Fruit fly (Drosophila melanogaster) whole organism, embryonic: ENCODE measurements around the gene dgt1.
A peak's percentile ranks its signal among the peaks of the same experiment; 100 is the strongest.

Source experiments
- Antp ChIP-seq: fragments of 200-800 bp; sonication (Bioruptor generic); optimal IDR thresholded peaks from 3 replicates; lab custom pipeline; 2016; ENCODE audit warnings: missing biosample characterization, missing genetic modification characterization
- Atf6 ChIP-seq: fragments of 200-800 bp; sonication (Bioruptor generic); IDR thresholded peaks from 2 replicates; pipeline ENCODE4 v1.3.6; 2022; ENCODE audit warnings: missing biosample characterization, missing genetic modification characterization
- Blimp-1 ChIP-seq: fragments of 200-800 bp; sonication (Bioruptor generic); optimal IDR thresholded peaks from 3 replicates; lab custom pipeline; 2018; ENCODE audit warnings: missing biosample characterization, missing genetic modification characterization, mild to moderate bottlenecking, moderate library complexity, missing genetic modification reagents
- BtbVII ChIP-seq: fragments of 200-800 bp; sonication (Bioruptor generic); optimal IDR thresholded peaks from 3 replicates; lab custom pipeline; 2017; ENCODE audit warnings: missing biosample characterization, mild to moderate bottlenecking, missing genetic modification characterization
- Bteb2 ChIP-seq: fragments of 200-800 bp; sonication (Bioruptor generic); optimal IDR thresholded peaks from 2 replicates; lab custom pipeline; 2016; ENCODE audit warnings: missing biosample characterization, missing genetic modification characterization
- CG10147 ChIP-seq: fragments of 200-800 bp; sonication (Bioruptor generic); optimal IDR thresholded peaks from 2 replicates; lab custom pipeline; 2019; ENCODE audit warnings: missing biosample characterization, mild to moderate bottlenecking, missing genetic modification characterization, moderate library complexity
- CG10979 ChIP-seq: fragments of 200-800 bp; sonication (Bioruptor generic); optimal IDR thresholded peaks from 2 replicates; lab custom pipeline; 2018; ENCODE audit warnings: missing biosample characterization, mild to moderate bottlenecking, missing genetic modification characterization, moderate library complexity
- CG11085 ChIP-seq: fragments of 200-800 bp; sonication (Bioruptor generic); IDR thresholded peaks from 2 replicates; pipeline ENCODE4 v1.3.6; 2022; ENCODE audit warnings: missing biosample characterization, missing genetic modification characterization
- CG11696 ChIP-seq: fragments of 200-800 bp; sonication (Bioruptor generic); IDR thresholded peaks from 2 replicates; pipeline ENCODE4 v1.3.6; 2022; ENCODE audit warnings: missing biosample characterization, missing genetic modification characterization
- CG1233 ChIP-seq: fragments of 200-800 bp; sonication (Bioruptor generic); optimal IDR thresholded peaks from 4 replicates; lab custom pipeline; 2018; ENCODE audit warnings: missing biosample characterization, mild to moderate bottlenecking, missing genetic modification characterization
- CG13287 ChIP-seq: fragments of 200-800 bp; sonication (Bioruptor generic); IDR thresholded peaks from 2 replicates; pipeline ENCODE4 v1.3.6; 2022; ENCODE audit warnings: missing biosample characterization, missing genetic modification characterization; ENCODE audit not compliant: partially characterized antibody
- CG13424 ChIP-seq: fragments of 200-800 bp; sonication (Bioruptor generic); optimal IDR thresholded peaks from 2 replicates; lab custom pipeline; 2019; ENCODE audit warnings: missing biosample characterization, mild to moderate bottlenecking, missing genetic modification characterization, moderate library complexity
- CG15696 ChIP-seq: fragments of 200-800 bp; sonication (Bioruptor generic); optimal IDR thresholded peaks from 2 replicates; lab custom pipeline; 2019; ENCODE audit warnings: missing biosample characterization, mild to moderate bottlenecking, missing genetic modification characterization, moderate library complexity
- CG1603 ChIP-seq: fragments of 200-800 bp; sonication (Bioruptor generic); optimal IDR thresholded peaks from 2 replicates; lab custom pipeline; 2019; ENCODE audit warnings: missing biosample characterization, mild to moderate bottlenecking, missing genetic modification characterization, moderate library complexity
- CG17359 ChIP-seq: fragments of 200-800 bp; sonication (Bioruptor generic); optimal IDR thresholded peaks from 3 replicates; lab custom pipeline; 2018; ENCODE audit warnings: missing biosample characterization, mild to moderate bottlenecking, missing genetic modification characterization, moderate library complexity
- CG17385 ChIP-seq: fragments of 200-800 bp; sonication (Bioruptor generic); optimal IDR thresholded peaks from 3 replicates; lab custom pipeline; 2018; ENCODE audit warnings: missing biosample characterization, mild to moderate bottlenecking, missing genetic modification characterization
- CG33213 ChIP-seq: fragments of 200-800 bp; sonication (Bioruptor generic); optimal IDR thresholded peaks from 3 replicates; lab custom pipeline; 2016; ENCODE audit warnings: missing biosample characterization, missing genetic modification characterization
- CG34376 ChIP-seq: fragments of 200-800 bp; sonication (Bioruptor generic); optimal IDR thresholded peaks from 2 replicates; lab custom pipeline; 2018; ENCODE audit warnings: missing biosample characterization, mild to moderate bottlenecking, missing genetic modification characterization
- CG34422 ChIP-seq: fragments of 200-800 bp; sonication (Bioruptor generic); IDR thresholded peaks from 3 replicates; pipeline ENCODE4 v1.3.6; 2022; ENCODE audit warnings: missing biosample characterization, missing genetic modification characterization
- CG3995 ChIP-seq: fragments of 200-800 bp; sonication (Bioruptor generic); optimal IDR thresholded peaks from 3 replicates; lab custom pipeline; 2016; ENCODE audit warnings: missing biosample characterization, missing genetic modification characterization
- CG7745 ChIP-seq: fragments of 200-800 bp; sonication (Bioruptor generic); optimal IDR thresholded peaks from 2 replicates; lab custom pipeline; 2018; ENCODE audit warnings: missing biosample characterization, mild to moderate bottlenecking, missing genetic modification characterization, moderate library complexity
- CG8478 ChIP-seq: fragments of >200 bp; optimal IDR thresholded peaks from 2 replicates; lab custom pipeline; 2018
- CG9932 ChIP-seq: fragments of 200-800 bp; sonication (Bioruptor generic); IDR thresholded peaks from 2 replicates; pipeline ENCODE4 v1.3.6; 2022; ENCODE audit warnings: missing biosample characterization, missing genetic modification characterization
- Dfd ChIP-seq, 2 experiments: fragments of >200 bp; optimal IDR thresholded peaks; 2 replicates each; lab custom pipeline; 2017; ENCODE audit warnings: missing biosample characterization in 2 of 2, missing genetic modification characterization in 2 of 2
- Hand ChIP-seq: fragments of 200-800 bp; sonication (Bioruptor generic); optimal IDR thresholded peaks from 2 replicates; lab custom pipeline; 2017; ENCODE audit warnings: mild to moderate bottlenecking, missing biosample characterization, missing genetic modification reagents, missing genetic modification characterization
- Hmr ChIP-seq: fragments of 200-800 bp; sonication (Bioruptor generic); optimal IDR thresholded peaks from 3 replicates; lab custom pipeline; 2017; ENCODE audit warnings: mild to moderate bottlenecking, missing biosample characterization, missing genetic modification reagents, missing genetic modification characterization
- NC2β ChIP-seq: fragments of 200-800 bp; sonication (Bioruptor generic); optimal IDR thresholded peaks from 2 replicates; lab custom pipeline; 2016; ENCODE audit warnings: missing biosample characterization, missing genetic modification characterization
- Oli ChIP-seq: fragments of 200-800 bp; sonication (Bioruptor generic); optimal IDR thresholded peaks from 2 replicates; lab custom pipeline; 2018; ENCODE audit warnings: missing biosample characterization, mild to moderate bottlenecking, missing genetic modification characterization, moderate library complexity
- Rfx ChIP-seq: fragments of 200-800 bp; sonication (Bioruptor generic); IDR thresholded peaks from 2 replicates; pipeline ENCODE4 v1.3.6; 2022; ENCODE audit warnings: missing biosample characterization, missing genetic modification characterization
- Six4 ChIP-seq: fragments of 200-800 bp; sonication (Bioruptor generic); optimal IDR thresholded peaks from 2 replicates; lab custom pipeline; 2016; ENCODE audit warnings: missing biosample characterization, missing genetic modification characterization
- bigmax ChIP-seq: fragments of 200-800 bp; sonication (Bioruptor generic); optimal IDR thresholded peaks from 2 replicates; lab custom pipeline; 2018; ENCODE audit warnings: missing biosample characterization, mild to moderate bottlenecking, missing genetic modification characterization
- croc ChIP-seq: fragments of 200-800 bp; sonication (Bioruptor generic); conservative IDR thresholded peaks from 3 replicates; pipeline ENCODE4 v1.3.6; 2022; ENCODE audit warnings: missing biosample characterization, missing genetic modification characterization
- crp ChIP-seq, 2 experiments: fragments of 200-800 bp; sonication (Bioruptor generic); optimal IDR thresholded peaks; 2 replicates in 1 of 2; 3 replicates in 1 of 2; lab custom pipeline; 2017; ENCODE audit warnings: missing biosample characterization in 2 of 2, missing genetic modification characterization in 2 of 2, mild to moderate bottlenecking in 1 of 2, moderate library complexity in 1 of 2
- da ChIP-seq: fragments of 200-800 bp; sonication (Bioruptor generic); optimal IDR thresholded peaks from 2 replicates; lab custom pipeline; 2016; ENCODE audit warnings: missing biosample characterization, missing genetic modification characterization
- exex ChIP-seq: fragments of 200-800 bp; sonication (Bioruptor generic); optimal IDR thresholded peaks from 4 replicates; lab custom pipeline; 2018; ENCODE audit warnings: missing biosample characterization, mild to moderate bottlenecking, missing genetic modification characterization, moderate library complexity
- fu2 ChIP-seq: fragments of 200-800 bp; sonication (Bioruptor generic); optimal IDR thresholded peaks from 2 replicates; lab custom pipeline; 2016; ENCODE audit warnings: missing biosample characterization, missing genetic modification characterization
- grau ChIP-seq: fragments of 200-800 bp; optimal IDR thresholded peaks from 3 replicates; lab custom pipeline; 2019; ENCODE audit warnings: missing biosample characterization, mild to moderate bottlenecking, missing genetic modification characterization, moderate library complexity
- hb ChIP-seq: fragments of 200-800 bp; sonication (Bioruptor generic); IDR thresholded peaks from 3 replicates; pipeline ENCODE4 v1.3.6; 2022; ENCODE audit warnings: missing biosample characterization, missing genetic modification characterization; ENCODE audit not compliant: partially characterized antibody
- hth ChIP-seq: fragments of >200 bp; optimal IDR thresholded peaks from 2 replicates; lab custom pipeline; 2017; ENCODE audit warnings: inconsistent platforms
- ind ChIP-seq: fragments of 200-800 bp; sonication (Bioruptor generic); optimal IDR thresholded peaks from 3 replicates; lab custom pipeline; 2016; ENCODE audit warnings: missing biosample characterization, missing genetic modification characterization
- kah ChIP-seq: fragments of 200-800 bp; sonication (Bioruptor generic); optimal IDR thresholded peaks from 2 replicates; lab custom pipeline; 2018; ENCODE audit warnings: missing biosample characterization, mild to moderate bottlenecking, missing genetic modification characterization
- nom ChIP-seq: fragments of 200-800 bp; sonication (Bioruptor generic); optimal IDR thresholded peaks from 2 replicates; lab custom pipeline; 2017; ENCODE audit warnings: missing biosample characterization, missing genetic modification characterization, mild to moderate bottlenecking, moderate library complexity, missing genetic modification reagents
- p53 ChIP-seq: fragments of 200-800 bp; sonication (Bioruptor generic); optimal IDR thresholded peaks from 2 replicates; lab custom pipeline; 2016; ENCODE audit warnings: missing biosample characterization, missing genetic modification characterization
- pros ChIP-seq: fragments of 200-800 bp; sonication (Bioruptor generic); optimal IDR thresholded peaks from 3 replicates; lab custom pipeline; 2019; ENCODE audit warnings: missing biosample characterization, mild to moderate bottlenecking, missing genetic modification characterization, moderate library complexity
- run ChIP-seq: fragments of 200-800 bp; sonication (Bioruptor generic); optimal IDR thresholded peaks from 3 replicates; lab custom pipeline; 2018; ENCODE audit warnings: missing biosample characterization, mild to moderate bottlenecking, missing genetic modification characterization
- seq ChIP-seq: fragments of 200-800 bp; sonication (Bioruptor generic); IDR thresholded peaks from 2 replicates; pipeline ENCODE4 v1.3.6; 2022; ENCODE audit warnings: missing biosample characterization, missing genetic modification characterization
- shn ChIP-seq: fragments of 200-800 bp; sonication (Bioruptor generic); optimal IDR thresholded peaks from 3 replicates; lab custom pipeline; 2016; ENCODE audit warnings: missing biosample characterization, missing genetic modification characterization
- tap ChIP-seq: fragments of 200-800 bp; optimal IDR thresholded peaks from 3 replicates; lab custom pipeline; 2019; ENCODE audit warnings: missing biosample characterization, mild to moderate bottlenecking, missing genetic modification characterization, moderate library complexity
- tgo ChIP-seq: fragments of 200-800 bp; sonication (Bioruptor generic); IDR thresholded peaks from 3 replicates; pipeline ENCODE4 v1.3.6; 2022; ENCODE audit warnings: missing biosample characterization, missing genetic modification characterization

The dgt1 gene

dm6 chr3R:29861432-29862249, 4.3 kb upstream of the dgt1 start, which contains the start of the genes CG15514 and RpS8 (continued):
- TF ChIP-seq Hmr, result peak; percentile 80
- no peak for TF ChIP-seq CG11696 (GFP tag; lab: Robert Waterston, UW)
- TF ChIP-seq Blimp-1 (GFP tag; lab: Kevin White, UChicago), result peak; percentile 63
- TF ChIP-seq Hand (GFP tag; lab: Kevin White, UChicago), result no peak
- peak; percentile 100 for TF ChIP-seq bigmax (GFP tag; lab: Kevin White, UChicago)
- peak; percentile 37; the same call in 1 of the 3 replicates for TF ChIP-seq tgo
- peak; percentile 73 for TF ChIP-seq Rfx (GFP tag; lab: Robert Waterston, UW)
- TF ChIP-seq kah (GFP tag; lab: Kevin White, UChicago), result peak; percentile 30
- TF ChIP-seq CG1233 (GFP tag; lab: Kevin White, UChicago), result peak; percentile 65
- peak; percentile 69 for TF ChIP-seq CG3995 (GFP tag; lab: Kevin White, UChicago)
- TF ChIP-seq CG34376 (GFP tag; lab: Kevin White, UChicago), result peak; percentile 76
- TF ChIP-seq CG7745 (tag; lab: Kevin White, UChicago), result no peak
- TF ChIP-seq CG13424 (tag; lab: Kevin White, UChicago), result peak; percentile 72
- TF ChIP-seq Oli (tag; lab: Kevin White, UChicago), result peak; percentile 45
- no peak for TF ChIP-seq CG33213 (GFP tag; lab: Kevin White, UChicago)
- no peak for TF ChIP-seq CG13287 (GFP tag; lab: Robert Waterston, UW)
- TF ChIP-seq CG34422 (GFP tag; lab: Robert Waterston, UW), result peak; percentile 62; the same call in 1 of the 3 replicates
- peak; percentile 26 for TF ChIP-seq Six4 (GFP tag; lab: Kevin White, UChicago)
- TF ChIP-seq hth, result no peak
- TF ChIP-seq CG11085 (GFP tag; lab: Robert Waterston, UW), result no peak
- no peak for TF ChIP-seq shn (GFP tag; lab: Kevin White, UChicago)
- TF ChIP-seq run (tag; lab: Kevin White, UChicago), result peak; percentile 25
- no peak for TF ChIP-seq pros
- TF ChIP-seq CG8478 (lab: Kevin White, UChicago), result no peak
- TF ChIP-seq CG17385 (GFP tag; lab: Kevin White, UChicago), result peak; percentile 70
- TF ChIP-seq crp (GFP tag; optimal IDR thresholded peaks at IDR 0.05; lab: Kevin White, UChicago), result peak in 1 of 2 experiments; percentile 14
- peak; percentile 25 for TF ChIP-seq p53
- no peak for TF ChIP-seq hb (GFP tag; lab: Robert Waterston, UW)
- TF ChIP-seq CG9932 (GFP tag; lab: Robert Waterston, UW), result peak; percentile 65
- no peak for TF ChIP-seq Bteb2
- peak; percentile 69 for TF ChIP-seq tap (tag; lab: Kevin White, UChicago)
- TF ChIP-seq BtbVII (GFP tag; lab: Kevin White, UChicago), result peak; percentile 45
- TF ChIP-seq CG10147 (GFP tag; lab: Kevin White, UChicago), result peak; percentile 50
- TF ChIP-seq seq, result 0 out of 2 replicates have a peak, but pooled peaks have one; percentile 10
- peak; percentile 42 for TF ChIP-seq ind (GFP tag; lab: Kevin White, UChicago)
- no peak for TF ChIP-seq fu2
- peak; percentile 57 for TF ChIP-seq CG17359 (tag; lab: Kevin White, UChicago)
- TF ChIP-seq exex (tag; lab: Kevin White, UChicago), result no peak
- TF ChIP-seq CG10979 (tag; lab: Kevin White, UChicago), result peak; percentile 49
- peak; percentile 4 for TF ChIP-seq Antp (GFP tag; lab: Kevin White, UChicago)
- no peak for TF ChIP-seq croc (GFP tag; lab: Robert Waterston, UW)
- TF ChIP-seq da, result peak; percentile 41
- TF ChIP-seq Dfd (GFP tag; optimal IDR thresholded peaks at IDR 0.05; lab: Kevin White, UChicago), result no peak
- peak; percentile 45 for TF ChIP-seq nom (GFP tag; lab: Kevin White, UChicago)
- TF ChIP-seq Atf6 (GFP tag; lab: Robert Waterston, UW), result peak; percentile 65
- peak; percentile 66 for TF ChIP-seq CG1603 (tag; lab: Kevin White, UChicago)
- peak; percentile 45 for TF ChIP-seq CG15696 (tag; lab: Kevin White, UChicago)
- TF ChIP-seq grau (tag; lab: Kevin White, UChicago), result peak; percentile 64
- peak; percentile 93 for TF ChIP-seq NC2β (GFP tag; lab: Kevin White, UChicago)
